Fruit fly (Drosophila melanogaster): ENCODE measurements around the gene Spt3.

Spt3 gene

DNA sequence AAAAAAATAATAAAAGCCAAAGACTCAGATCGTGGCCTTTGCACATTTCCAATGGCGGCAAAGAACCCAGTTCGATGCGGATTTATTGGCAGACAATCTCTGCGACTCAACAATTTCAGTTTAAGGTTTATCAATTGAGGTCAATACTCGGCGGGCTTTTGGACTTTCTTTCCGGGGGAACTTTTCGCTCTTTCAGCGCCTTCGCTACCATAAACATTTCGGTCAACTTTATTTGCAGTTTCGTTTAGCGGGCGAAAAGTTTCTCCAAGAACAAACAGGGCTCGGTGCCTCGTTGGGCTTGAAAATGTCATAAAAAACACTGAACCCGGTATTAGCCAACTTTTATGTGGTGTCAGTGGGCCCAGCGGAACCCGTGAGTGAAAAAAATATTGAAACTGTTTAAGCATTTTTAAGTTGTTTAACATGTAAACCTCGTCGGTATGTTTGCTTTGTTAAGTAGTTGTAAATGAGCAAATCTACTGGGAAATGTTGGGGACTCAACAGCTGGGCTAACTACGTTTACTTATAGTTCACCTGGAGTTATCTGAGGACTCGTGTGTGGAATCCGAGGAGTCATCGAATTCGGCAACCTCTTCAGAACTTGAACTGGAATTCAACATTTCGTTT is 25.3 kb upstream of the Spt3 start:
- TF ChIP-seq tj (GFP tag; optimal IDR thresholded peaks at IDR 0.05): peak; percentile 64
- no peak for TF ChIP-seq CG14711 (tag; optimal IDR thresholded peaks at IDR 0.05)

DNA sequence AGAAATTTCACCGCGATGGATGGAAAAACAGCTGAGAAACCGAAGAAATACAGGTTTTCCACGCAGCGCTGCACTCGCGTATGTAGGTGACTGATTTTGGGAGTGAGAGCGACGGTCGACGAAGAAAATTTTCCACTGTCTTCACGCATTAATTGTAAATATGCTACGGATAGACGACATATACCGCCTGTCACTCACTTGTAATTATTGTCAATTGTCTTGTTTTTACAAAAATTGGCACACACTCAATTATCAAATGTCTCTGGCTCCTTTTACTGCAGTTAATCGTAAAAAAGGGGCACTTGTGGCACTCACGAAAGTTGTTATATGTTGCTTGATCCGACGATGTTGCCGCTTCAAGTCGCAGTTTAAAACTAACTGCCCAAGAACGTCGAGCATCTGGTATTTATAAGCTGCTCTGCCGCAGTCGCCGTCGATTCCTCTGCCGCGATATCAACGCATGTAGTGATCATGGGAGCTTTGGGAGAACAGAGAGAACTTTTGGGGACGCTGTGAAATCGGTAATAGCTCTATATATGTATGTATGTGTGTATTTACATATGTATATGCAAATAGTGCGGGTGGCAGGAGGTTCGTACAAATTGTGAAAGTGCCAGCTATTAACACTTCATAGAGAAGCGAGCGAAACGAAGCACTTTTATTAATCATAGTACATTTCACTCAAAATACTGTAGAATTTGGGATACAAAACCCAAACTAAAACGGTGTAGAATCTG is 23.9 kb upstream of the Spt3 start, which contains the start of gene mfas:
Gene mfas, minus strand, starts transcription at position 382 of the 737 bp plus-strand sequence.
- TF ChIP-seq CG14711 (tag; optimal IDR thresholded peaks at IDR 0.05) (no peak), tj (GFP tag; optimal IDR thresholded peaks at IDR 0.05) (peak; percentile 2), CG12768 (GFP tag; optimal IDR thresholded peaks at IDR 0.05) (peak; percentile 26), CG11617 (GFP tag; optimal IDR thresholded peaks at IDR 0.05) (no peak)

DNA sequence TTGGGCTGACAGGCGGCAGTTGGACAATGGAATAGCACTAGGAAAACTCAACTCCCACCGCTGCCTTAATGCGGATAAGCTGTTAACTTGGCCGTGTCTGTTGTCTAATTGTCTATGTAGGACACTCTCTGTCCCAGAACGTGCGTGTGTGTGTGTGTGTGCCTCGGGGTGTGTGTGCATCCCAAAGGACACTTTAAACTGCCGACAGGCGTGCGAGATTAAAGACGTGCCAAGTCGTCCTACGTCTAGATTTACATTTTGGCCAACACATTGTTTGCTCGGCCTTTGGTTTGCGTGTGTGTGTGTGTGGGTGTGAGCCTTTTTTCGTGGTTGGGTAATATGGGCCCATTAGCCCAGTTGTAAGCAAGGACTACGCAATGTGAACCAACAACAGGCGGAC is 18.8 kb upstream of the Spt3 start:
- no peak for TF ChIP-seq CG12768 (GFP tag; optimal IDR thresholded peaks at IDR 0.05)
- TF ChIP-seq toe (GFP tag; optimal IDR thresholded peaks at IDR 0.05): no peak
- TF ChIP-seq CG11617 (GFP tag; optimal IDR thresholded peaks at IDR 0.05): no peak
- no peak for TF ChIP-seq CG7045 (GFP tag; optimal IDR thresholded peaks at IDR 0.05)
- TF ChIP-seq ovo (GFP tag; optimal IDR thresholded peaks at IDR 0.05): no peak
- no peak for TF ChIP-seq tj (GFP tag; optimal IDR thresholded peaks at IDR 0.05)
- no peak for TF ChIP-seq CG1620 (GFP tag; optimal IDR thresholded peaks at IDR 0.05)
- TF ChIP-seq Hr96 (GFP tag; optimal IDR thresholded peaks at IDR 0.05): no peak
- TF ChIP-seq bab1 (GFP tag; optimal IDR thresholded peaks at IDR 0.05): no peak
- TF ChIP-seq Clk (GFP tag; optimal IDR thresholded peaks at IDR 0.05): no peak
- no peak for TF ChIP-seq Mnt (GFP tag; optimal IDR thresholded peaks at IDR 0.05)
- no peak for TF ChIP-seq CG33017 (tag; optimal IDR thresholded peaks at IDR 0.05)

DNA sequence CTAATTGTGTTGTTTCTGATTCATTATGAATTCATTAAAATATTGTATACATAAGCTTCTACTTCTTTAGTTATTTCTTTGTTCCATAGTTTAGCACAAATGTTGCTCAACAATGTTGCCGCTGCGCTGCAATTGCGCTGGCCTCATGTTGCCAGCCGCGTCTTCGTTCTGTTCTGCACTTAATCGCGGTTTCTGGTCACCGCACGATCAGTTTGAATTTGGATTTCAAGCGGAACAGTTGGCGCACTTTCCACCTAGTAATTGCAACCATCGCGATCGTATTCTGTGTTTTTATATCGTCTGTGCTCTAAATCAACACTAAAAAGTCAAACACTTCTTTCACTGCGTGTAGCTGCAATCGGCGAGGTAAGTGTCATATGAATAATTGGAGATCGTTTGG is 17.9 kb upstream of the Spt3 start, which contains the start of gene Ect3:
Gene Ect3, plus strand, starts transcription at position 205 of the 400 bp plus-strand sequence.
- TF ChIP-seq tj (GFP tag; optimal IDR thresholded peaks at IDR 0.05) (peak; percentile 31), CG33017 (tag; optimal IDR thresholded peaks at IDR 0.05) (no peak), CG12768 (GFP tag; optimal IDR thresholded peaks at IDR 0.05) (no peak)

DNA sequence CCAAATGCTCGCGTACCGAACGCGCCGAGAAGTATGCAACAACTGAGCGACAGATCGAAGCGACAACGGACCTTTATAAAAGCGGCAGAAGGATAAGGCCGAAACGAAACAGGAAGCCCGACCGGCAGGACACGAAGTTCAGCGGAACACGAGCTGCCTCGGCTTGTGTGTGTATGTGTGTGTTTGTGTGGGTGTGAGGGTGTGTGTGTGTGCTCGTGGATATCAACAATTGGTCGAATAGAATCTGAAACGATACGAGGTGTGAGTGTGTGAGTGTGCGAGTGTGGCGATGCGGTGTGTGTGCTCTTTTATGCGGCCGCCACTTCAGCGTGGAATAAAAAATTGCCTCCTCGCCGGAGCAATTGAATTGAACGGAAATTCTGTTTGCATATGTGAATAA is 11.5 kb upstream of the Spt3 start, which contains the start of gene Tk:
Gene Tk, minus strand, starts transcription at position 57 of the 400 bp plus-strand sequence.
- no peak for TF ChIP-seq kay (GFP tag; ENCODE audit: borderline replicate concordance)
- no peak for TF ChIP-seq Crg-1 (GFP tag; optimal IDR thresholded peaks at IDR 0.05)
- TF ChIP-seq Mnt (GFP tag; optimal IDR thresholded peaks at IDR 0.05): no peak

DNA sequence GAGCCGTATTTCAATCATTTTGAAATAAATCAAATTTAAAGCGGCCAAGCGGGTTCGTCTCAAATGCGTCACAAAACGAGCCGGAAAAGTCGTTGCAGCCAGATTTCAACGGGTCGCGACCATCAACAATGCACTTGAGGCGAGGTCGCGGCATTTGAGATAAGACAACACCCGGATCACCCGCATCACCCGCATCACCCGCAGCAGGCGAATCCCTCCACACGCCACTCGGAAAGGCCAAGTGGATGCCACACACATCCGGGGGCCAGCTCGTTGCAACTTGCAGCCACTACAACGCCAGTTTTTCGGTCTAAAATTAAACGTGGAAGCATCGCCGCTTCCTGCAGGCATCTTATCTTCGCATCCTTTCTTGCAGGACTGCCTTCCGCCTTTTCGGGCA is 10.5 kb upstream of the Spt3 start:
- TF ChIP-seq Hr96 (GFP tag; optimal IDR thresholded peaks at IDR 0.05) (no peak), CG11617 (GFP tag; optimal IDR thresholded peaks at IDR 0.05) (no peak), Crg-1 (GFP tag; optimal IDR thresholded peaks at IDR 0.05) (no peak)

DNA sequence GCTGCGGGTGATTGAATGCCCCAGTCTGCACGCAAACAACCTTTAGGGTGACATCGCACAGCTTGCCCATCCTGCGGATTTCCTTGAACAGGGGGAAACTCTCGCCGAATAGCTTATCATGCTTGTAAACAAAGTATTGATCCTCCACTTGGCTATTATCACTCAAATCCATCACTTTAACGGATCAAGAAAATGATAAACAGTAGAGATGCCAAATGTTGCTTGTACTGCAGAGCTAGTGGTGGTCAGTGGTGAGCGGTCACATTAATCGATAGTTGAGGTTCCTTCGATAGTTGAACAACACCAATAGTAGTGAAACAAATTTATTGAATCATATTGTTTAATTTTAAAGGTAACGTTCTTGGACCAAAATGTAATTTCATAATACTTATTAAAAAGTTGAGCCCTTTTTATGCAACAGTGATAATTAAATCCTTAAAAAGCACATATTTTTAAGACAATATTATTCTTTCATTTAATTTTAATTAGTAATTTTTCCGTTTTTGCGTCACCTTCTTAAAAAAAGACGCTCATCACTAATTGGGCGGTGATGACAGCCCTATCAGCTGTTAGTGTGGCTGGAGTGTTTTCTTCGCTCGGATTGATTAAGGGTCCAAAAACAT is 6.6 kb upstream of the Spt3 start, which contains the start of the genes KLHL18 and GCC185:
Gene KLHL18, minus strand, starts transcription at position 233 of the 623 bp plus-strand sequence.
Gene GCC185, plus strand, starts transcription at position 571 of the 623 bp plus-strand sequence.
- TF ChIP-seq CG11617 (GFP tag; optimal IDR thresholded peaks at IDR 0.05): peak; percentile 85
- peak; percentile 78 for TF ChIP-seq CG1620 (GFP tag; optimal IDR thresholded peaks at IDR 0.05)
- TF ChIP-seq Crg-1 (GFP tag; optimal IDR thresholded peaks at IDR 0.05): peak; percentile 72
- peak; percentile 92 for TF ChIP-seq CG14711 (tag; optimal IDR thresholded peaks at IDR 0.05)
- TF ChIP-seq cnc (optimal IDR thresholded peaks at IDR 0.05): no peak
- TF ChIP-seq bab1 (GFP tag; optimal IDR thresholded peaks at IDR 0.05): peak; percentile 78
- TF ChIP-seq toe (GFP tag; optimal IDR thresholded peaks at IDR 0.05): peak; percentile 94
- TF ChIP-seq pad (GFP tag; optimal IDR thresholded peaks at IDR 0.05): peak; percentile 61
- TF ChIP-seq Hr96 (GFP tag; optimal IDR thresholded peaks at IDR 0.05): peak; percentile 79
- TF ChIP-seq ovo (GFP tag; optimal IDR thresholded peaks at IDR 0.05): peak; percentile 66
- TF ChIP-seq cic (GFP tag; optimal IDR thresholded peaks at IDR 0.05): peak; percentile 14
- peak; percentile 68 for TF ChIP-seq Mnt (GFP tag; optimal IDR thresholded peaks at IDR 0.05)
- peak; percentile 53 for TF ChIP-seq CG33017 (tag; optimal IDR thresholded peaks at IDR 0.05)
- peak; percentile 77 for TF ChIP-seq Clk (GFP tag; optimal IDR thresholded peaks at IDR 0.05)
- TF ChIP-seq CG5204 (GFP tag; optimal IDR thresholded peaks at IDR 0.05): peak; percentile 78
- peak; percentile 75 for TF ChIP-seq CG12768 (GFP tag; optimal IDR thresholded peaks at IDR 0.05)
- peak; percentile 82 for TF ChIP-seq CG7045 (GFP tag; optimal IDR thresholded peaks at IDR 0.05)
- TF ChIP-seq tj (GFP tag; optimal IDR thresholded peaks at IDR 0.05): peak; percentile 64
- no peak for TF ChIP-seq kay (GFP tag; ENCODE audit: borderline replicate concordance)
- TF ChIP-seq CG7101 (tag; optimal IDR thresholded peaks at IDR 0.05): peak; percentile 79

Measured in whole organism, adult.